Worm (Caenorhabditis elegans) whole organism, midembryonic: ENCODE data around the gene gmap-1.

Source experiments
- cog-1 ChIP-seq: sonication (generic microtip); optimal IDR thresholded peaks from 2 replicates; lab custom pipeline; 2016; ENCODE audit warnings: missing genetic modification characterization, missing compliant biosample characterization
- flt-1 ChIP-seq: fragments of 200-800 bp; sonication (Bioruptor generic); IDR thresholded peaks from 2 replicates; pipeline ENCODE4 v1.3.6; 2022; ENCODE audit warnings: missing genetic modification characterization, missing compliant biosample characterization
- ztf-29 ChIP-seq: fragments of 200-800 bp; sonication (Bioruptor generic); IDR thresholded peaks from 2 replicates; pipeline ENCODE4 v1.3.6; 2022; ENCODE audit warnings: missing genetic modification reagents, missing genetic modification characterization, missing compliant biosample characterization

ce11 chrX:12946533-12946932, 11.8 kb upstream of the gmap-1 start, which contains the start of gene C05E7.3:
- no peak for TF ChIP-seq flt-1 (GFP tag; lab: Robert Waterston, UW)
- no peak for TF ChIP-seq ztf-29
- TF ChIP-seq cog-1 (tag; lab: Kevin White, UChicago), result no peak
